Worm (Caenorhabditis elegans) whole organism, midembryonic: ENCODE data around the gene nhr-112.

Experiments
- T22C8.4 ChIP-seq: fragments of 200-800 bp; sonication (Bioruptor generic); IDR thresholded peaks from 2 replicates; pipeline ENCODE4 v1.3.6; 2022; ENCODE audit warnings: missing genetic modification characterization, missing compliant biosample characterization
- cog-1 ChIP-seq: sonication (generic microtip); optimal IDR thresholded peaks from 2 replicates; lab custom pipeline; 2016; ENCODE audit warnings: missing genetic modification characterization, missing compliant biosample characterization
- flt-1 ChIP-seq: fragments of 200-800 bp; sonication (Bioruptor generic); IDR thresholded peaks from 2 replicates; pipeline ENCODE4 v1.3.6; 2022; ENCODE audit warnings: missing genetic modification characterization, missing compliant biosample characterization
- klf-2 ChIP-seq: fragments of 200-800 bp; sonication (Bioruptor generic); conservative IDR thresholded peaks from 2 replicates; pipeline ENCODE4 v1.3.6; 2022; ENCODE audit warnings: missing genetic modification reagents, missing genetic modification characterization, missing compliant biosample characterization
- med-1 ChIP-seq: sonication (generic microtip); optimal IDR thresholded peaks from 2 replicates; lab custom pipeline; 2017; ENCODE audit warnings: missing genetic modification characterization, mild to moderate bottlenecking, missing compliant biosample characterization, antibody characterized with exemption, missing genetic modification reagents; ENCODE audit not compliant: insufficient read depth
- ref-1 ChIP-seq: fragments of 200-800 bp; sonication (Bioruptor generic); conservative IDR thresholded peaks from 2 replicates; pipeline ENCODE4 v1.3.6; 2022; ENCODE audit warnings: missing genetic modification reagents, missing genetic modification characterization, missing compliant biosample characterization
- tab-1 ChIP-seq: fragments of 200-800 bp; sonication (Bioruptor generic); IDR thresholded peaks from 2 replicates; pipeline ENCODE4 v1.3.6; 2022; ENCODE audit warnings: missing genetic modification characterization, missing compliant biosample characterization
- ztf-23 ChIP-seq: fragments of 200-800 bp; sonication (Bioruptor generic); IDR thresholded peaks from 2 replicates; pipeline ENCODE4 v1.3.6; 2022; ENCODE audit warnings: missing genetic modification reagents, missing genetic modification characterization, missing compliant biosample characterization
- ztf-29 ChIP-seq: fragments of 200-800 bp; sonication (Bioruptor generic); IDR thresholded peaks from 2 replicates; pipeline ENCODE4 v1.3.6; 2022; ENCODE audit warnings: missing genetic modification reagents, missing genetic modification characterization, missing compliant biosample characterization

The nhr-112 gene

ce11 chrV:16723744-16724143 lies at the start of gene nhr-112:
TSS of gene nhr-112 (minus strand) at chrV:16723844.
- TF ChIP-seq tab-1 (GFP tag; lab: Robert Waterston, UW) (no peak), cog-1 (tag; lab: Kevin White, UChicago) (no peak), ztf-29 (GFP tag; lab: Robert Waterston, UW) (no peak), ztf-23 (no peak), med-1 (no peak), flt-1 (GFP tag; lab: Robert Waterston, UW) (no peak), ref-1 (GFP tag; lab: Robert Waterston, UW) (no peak), T22C8.4 (no peak), klf-2 (no peak)

- no peak for TF ChIP-seq ztf-29 (GFP tag; lab: Robert Waterston, UW)
- no peak for TF ChIP-seq flt-1 (GFP tag; lab: Robert Waterston, UW)
- TF ChIP-seq ztf-23, result no peak
- TF ChIP-seq cog-1 (tag; lab: Kevin White, UChicago), result no peak
- TF ChIP-seq med-1, result no peak
- TF ChIP-seq klf-2, result no peak
- no peak for TF ChIP-seq T22C8.4
- TF ChIP-seq ref-1 (GFP tag; lab: Robert Waterston, UW), result no peak
- no peak for TF ChIP-seq tab-1 (GFP tag; lab: Robert Waterston, UW)
Observed at ce11 chrV:16759937-16760336, 36.3 kb upstream of the nhr-112 start.

ce11 chrV:16756166-16756565 lies 32.5 kb upstream of the nhr-112 start:
- TF ChIP-seq cog-1 (tag; lab: Kevin White, UChicago), result no peak
- TF ChIP-seq T22C8.4, result no peak
- no peak for TF ChIP-seq ztf-23
- no peak for TF ChIP-seq tab-1 (GFP tag; lab: Robert Waterston, UW)
- TF ChIP-seq ref-1 (GFP tag; lab: Robert Waterston, UW), result no peak
- no peak for TF ChIP-seq ztf-29 (GFP tag; lab: Robert Waterston, UW)
- no peak for TF ChIP-seq flt-1 (GFP tag; lab: Robert Waterston, UW)
- TF ChIP-seq med-1, result no peak
- no peak for TF ChIP-seq klf-2

ce11 chrV:16752089-16753030 lies 28.7 kb upstream of the nhr-112 start:
- TF ChIP-seq ztf-29 (GFP tag; lab: Robert Waterston, UW), result no peak
- TF ChIP-seq klf-2, result no peak
- TF ChIP-seq med-1, result no peak
- TF ChIP-seq ztf-23, result no peak
- TF ChIP-seq ref-1 (GFP tag; lab: Robert Waterston, UW), result no peak
- no peak for TF ChIP-seq T22C8.4
- no peak for TF ChIP-seq cog-1 (tag; lab: Kevin White, UChicago)
- TF ChIP-seq tab-1 (GFP tag; lab: Robert Waterston, UW), result no peak
- no peak for TF ChIP-seq flt-1 (GFP tag; lab: Robert Waterston, UW)

ce11 chrV:16749473-16749872 lies 25.8 kb upstream of the nhr-112 start:
- TF ChIP-seq cog-1 (tag; lab: Kevin White, UChicago), result no peak

ce11 chrV:16747031-16747672 lies 23.5 kb upstream of the nhr-112 start, which contains the start of gene dkf-2:
TSS of gene dkf-2 (plus strand) at chrV:16747622.
- TF ChIP-seq klf-2 (no peak), ztf-29 (GFP tag; lab: Robert Waterston, UW) (no peak), flt-1 (GFP tag; lab: Robert Waterston, UW) (no peak)

ce11 chrV:16746231-16746990 lies 22.8 kb upstream of the nhr-112 start, which contains the start of gene gyg-2:
TSS of gene gyg-2 (minus strand) at chrV:16746258.
- TF ChIP-seq cog-1 (tag; lab: Kevin White, UChicago) (no peak), med-1 (no peak), klf-2 (no peak), tab-1 (GFP tag; lab: Robert Waterston, UW) (no peak), T22C8.4 (no peak), ref-1 (GFP tag; lab: Robert Waterston, UW) (no peak), ztf-23 (no peak), flt-1 (GFP tag; lab: Robert Waterston, UW) (no peak), ztf-29 (GFP tag; lab: Robert Waterston, UW) (no peak)

- TF ChIP-seq ref-1 (GFP tag; lab: Robert Waterston, UW) (no peak), med-1 (no peak), tab-1 (GFP tag; lab: Robert Waterston, UW) (no peak), flt-1 (GFP tag; lab: Robert Waterston, UW) (no peak)
Observed at ce11 chrV:16745214-16745613, 21.6 kb upstream of the nhr-112 start.

- no peak for TF ChIP-seq tab-1 (GFP tag; lab: Robert Waterston, UW)
- no peak for TF ChIP-seq ref-1 (GFP tag; lab: Robert Waterston, UW)
- no peak for TF ChIP-seq med-1
- no peak for TF ChIP-seq flt-1 (GFP tag; lab: Robert Waterston, UW)
Observed at ce11 chrV:16744783-16745182, 21.1 kb upstream of the nhr-112 start.

ce11 chrV:16742123-16742522 lies 18.5 kb upstream of the nhr-112 start, which contains the start of gene T25E12.6:
TSS of gene T25E12.6 (plus strand) at chrV:16742423.
- no peak for TF ChIP-seq tab-1 (GFP tag; lab: Robert Waterston, UW)
- TF ChIP-seq ztf-23, result no peak
- no peak for TF ChIP-seq flt-1 (GFP tag; lab: Robert Waterston, UW)
- TF ChIP-seq ztf-29 (GFP tag; lab: Robert Waterston, UW), result no peak
- TF ChIP-seq cog-1 (tag; lab: Kevin White, UChicago), result no peak
- no peak for TF ChIP-seq klf-2
- TF ChIP-seq T22C8.4, result no peak
- TF ChIP-seq ref-1 (GFP tag; lab: Robert Waterston, UW), result no peak
- no peak for TF ChIP-seq med-1
